Fruit fly (Drosophila melanogaster) whole organism, embryonic: ENCODE data around the gene Kat60.

Experiments
- B-H2 ChIP-seq: fragments of 200-800 bp; sonication (Bioruptor generic); optimal IDR thresholded peaks from 2 replicates; lab custom pipeline; 2018; ENCODE audit warnings: missing biosample characterization, mild to moderate bottlenecking, missing genetic modification characterization
- CG10321 ChIP-seq: fragments of 200-800 bp; sonication (Bioruptor generic); IDR thresholded peaks from 2 replicates; pipeline ENCODE4 v1.3.6; 2022; ENCODE audit warnings: missing biosample characterization, missing genetic modification characterization
- CG10431 ChIP-seq: fragments of 200-800 bp; sonication (Bioruptor generic); optimal IDR thresholded peaks from 3 replicates; lab custom pipeline; 2018; ENCODE audit warnings: missing biosample characterization, mild to moderate bottlenecking, missing genetic modification characterization
- CG10959 ChIP-seq: fragments of 200-800 bp; sonication (Bioruptor generic); IDR thresholded peaks from 2 replicates; pipeline ENCODE4 v1.3.6; 2022; ENCODE audit warnings: missing biosample characterization, missing genetic modification characterization
- CG10979 ChIP-seq: fragments of 200-800 bp; sonication (Bioruptor generic); optimal IDR thresholded peaks from 2 replicates; lab custom pipeline; 2018; ENCODE audit warnings: missing biosample characterization, mild to moderate bottlenecking, missing genetic modification characterization, moderate library complexity
- CG11695 ChIP-seq: fragments of 200-800 bp; sonication (Bioruptor generic); IDR thresholded peaks from 3 replicates; pipeline ENCODE4 v1.3.6; 2022; ENCODE audit warnings: missing biosample characterization, missing genetic modification characterization
- CG12391 ChIP-seq: fragments of 200-800 bp; sonication (Bioruptor generic); optimal IDR thresholded peaks from 3 replicates; lab custom pipeline; 2018; ENCODE audit warnings: missing biosample characterization, mild to moderate bottlenecking, missing genetic modification characterization, moderate library complexity
- CG14050 ChIP-seq: fragments of 200-800 bp; sonication (Bioruptor generic); IDR thresholded peaks from 3 replicates; pipeline ENCODE4 v1.3.6; 2022; ENCODE audit warnings: missing biosample characterization, missing genetic modification characterization
- CG15514 ChIP-seq: fragments of 200-800 bp; sonication (Bioruptor generic); optimal IDR thresholded peaks from 3 replicates; lab custom pipeline; 2017; ENCODE audit warnings: missing biosample characterization, missing genetic modification characterization, mild to moderate bottlenecking, moderate library complexity, missing genetic modification reagents
- CG15601 ChIP-seq: fragments of 200-800 bp; sonication (Bioruptor generic); optimal IDR thresholded peaks from 3 replicates; lab custom pipeline; 2019; ENCODE audit warnings: missing biosample characterization, mild to moderate bottlenecking, missing genetic modification characterization, moderate library complexity
- CG17361 ChIP-seq: fragments of 200-800 bp; sonication (Bioruptor generic); IDR thresholded peaks from 3 replicates; pipeline ENCODE4 v1.3.6; 2022; ENCODE audit warnings: missing biosample characterization, missing genetic modification characterization
- CG17612 ChIP-seq: fragments of 200-800 bp; sonication (Bioruptor generic); IDR thresholded peaks from 2 replicates; pipeline ENCODE4 v1.3.6; 2022; ENCODE audit warnings: missing biosample characterization, missing genetic modification characterization
- CG18262 ChIP-seq: fragments of 200-800 bp; optimal IDR thresholded peaks from 3 replicates; lab custom pipeline; 2019; ENCODE audit warnings: missing biosample characterization, mild to moderate bottlenecking, missing genetic modification characterization, moderate library complexity
- CG2678 ChIP-seq: fragments of 200-800 bp; sonication (Bioruptor generic); optimal IDR thresholded peaks from 3 replicates; lab custom pipeline; 2019; ENCODE audit warnings: missing biosample characterization, mild to moderate bottlenecking, missing genetic modification characterization, moderate library complexity
- CG31224 ChIP-seq: fragments of 200-800 bp; sonication (Bioruptor generic); IDR thresholded peaks from 2 replicates; pipeline ENCODE4 v1.3.6; 2022; ENCODE audit warnings: missing biosample characterization, missing genetic modification characterization
- CG31441 ChIP-seq: fragments of 200-800 bp; sonication (Bioruptor generic); IDR thresholded peaks from 2 replicates; pipeline ENCODE4 v1.3.6; 2022; ENCODE audit warnings: missing biosample characterization, missing genetic modification characterization
- CG32767 ChIP-seq: fragments of 200-800 bp; sonication (Bioruptor generic); IDR thresholded peaks from 2 replicates; pipeline ENCODE4 v1.3.6; 2022; ENCODE audit warnings: missing biosample characterization, missing genetic modification characterization
- CG4360 ChIP-seq: fragments of 200-800 bp; sonication (Bioruptor generic); IDR thresholded peaks from 2 replicates; pipeline ENCODE4 v1.3.6; 2022; ENCODE audit warnings: missing biosample characterization, missing genetic modification characterization
- CG4424 ChIP-seq: fragments of 200-800 bp; sonication (Bioruptor generic); optimal IDR thresholded peaks from 3 replicates; lab custom pipeline; 2016; ENCODE audit warnings: missing biosample characterization, missing genetic modification characterization
- CG7928 ChIP-seq: fragments of 200-800 bp; sonication (Bioruptor generic); optimal IDR thresholded peaks from 2 replicates; lab custom pipeline; 2017; ENCODE audit warnings: missing biosample characterization, mild to moderate bottlenecking, missing genetic modification characterization
- CG9797 ChIP-seq: fragments of 200-800 bp; sonication (Bioruptor generic); optimal IDR thresholded peaks from 3 replicates; lab custom pipeline; 2018; ENCODE audit warnings: missing biosample characterization, mild to moderate bottlenecking, missing genetic modification characterization
- Camta ChIP-seq: fragments of 200-800 bp; sonication (Bioruptor generic); optimal IDR thresholded peaks from 2 replicates; lab custom pipeline; 2016; ENCODE audit warnings: missing biosample characterization, missing genetic modification characterization
- Dad ChIP-seq: fragments of 200-800 bp; sonication (Bioruptor generic); optimal IDR thresholded peaks from 3 replicates; lab custom pipeline; 2016; ENCODE audit warnings: missing biosample characterization, missing genetic modification characterization
- Dip2 ChIP-seq: fragments of 200-800 bp; sonication (Bioruptor generic); IDR thresholded peaks from 2 replicates; pipeline ENCODE4 v1.3.6; 2022; ENCODE audit warnings: missing biosample characterization, missing genetic modification characterization
- Doc3 ChIP-seq: fragments of 200-800 bp; sonication (Bioruptor generic); IDR thresholded peaks from 3 replicates; pipeline ENCODE4 v1.3.6; 2022; ENCODE audit warnings: missing biosample characterization, missing genetic modification characterization; ENCODE audit not compliant: partially characterized antibody
- Drgx ChIP-seq: fragments of 200-800 bp; sonication (Bioruptor generic); IDR thresholded peaks from 2 replicates; pipeline ENCODE4 v1.3.6; 2022; ENCODE audit warnings: missing biosample characterization, missing genetic modification characterization
- Ets65A ChIP-seq: fragments of 200-800 bp; sonication (Bioruptor generic); peaks from one replicate; lab custom pipeline; 2016; ENCODE audit warnings: missing biosample characterization, missing genetic modification characterization
- Fer1 ChIP-seq: fragments of 200-800 bp; sonication (Bioruptor generic); optimal IDR thresholded peaks from 2 replicates; lab custom pipeline; 2017; ENCODE audit warnings: missing biosample characterization, mild to moderate bottlenecking, missing genetic modification characterization
- MESR4 ChIP-seq: fragments of 200-800 bp; sonication (Bioruptor generic); optimal IDR thresholded peaks from 2 replicates; lab custom pipeline; 2018; ENCODE audit warnings: missing biosample characterization, mild to moderate bottlenecking, missing genetic modification characterization, moderate library complexity
- Max ChIP-seq: fragments of 200-800 bp; sonication (Bioruptor generic); optimal IDR thresholded peaks from 2 replicates; lab custom pipeline; 2016; ENCODE audit warnings: missing biosample characterization, mild to moderate bottlenecking, missing genetic modification characterization
- Sry-β ChIP-seq: fragments of 200-800 bp; sonication (Bioruptor generic); optimal IDR thresholded peaks from 2 replicates; lab custom pipeline; 2018; ENCODE audit warnings: missing biosample characterization, mild to moderate bottlenecking, missing genetic modification characterization, moderate library complexity
- Sry-δ ChIP-seq: fragments of 200-800 bp; sonication (Bioruptor generic); optimal IDR thresholded peaks from 2 replicates; lab custom pipeline; 2016; ENCODE audit warnings: missing biosample characterization, missing genetic modification characterization
- crc ChIP-seq: fragments of 200-800 bp; sonication (Bioruptor generic); optimal IDR thresholded peaks from 2 replicates; lab custom pipeline; 2016; ENCODE audit warnings: missing biosample characterization, missing genetic modification characterization
- cwo ChIP-seq: fragments of 200-800 bp; sonication (Bioruptor generic); optimal IDR thresholded peaks from 3 replicates; lab custom pipeline; 2017; ENCODE audit warnings: missing biosample characterization, missing genetic modification characterization, mild to moderate bottlenecking, moderate library complexity, missing genetic modification reagents
- dan ChIP-seq: fragments of 200-800 bp; sonication (Bioruptor generic); IDR thresholded peaks from 2 replicates; pipeline ENCODE4 v1.3.6; 2022; ENCODE audit warnings: missing biosample characterization, missing genetic modification characterization
- danr ChIP-seq: fragments of 200-800 bp; sonication (Bioruptor generic); IDR thresholded peaks from 2 replicates; pipeline ENCODE4 v1.3.6; 2022; ENCODE audit warnings: missing biosample characterization, missing genetic modification characterization
- dm ChIP-seq: fragments of 200-800 bp; sonication (Bioruptor generic); optimal IDR thresholded peaks from 3 replicates; lab custom pipeline; 2016; ENCODE audit warnings: missing biosample characterization, missing genetic modification characterization
- dpn ChIP-seq, 2 experiments: fragments of 200-800 bp; sonication (Bioruptor generic); optimal IDR thresholded peaks; 3 replicates each; lab custom pipeline; 2016; ENCODE audit warnings: missing biosample characterization in 2 of 2, missing genetic modification characterization in 2 of 2
- fd102C ChIP-seq: fragments of 200-800 bp; sonication (Bioruptor generic); optimal IDR thresholded peaks from 2 replicates; lab custom pipeline; 2018; ENCODE audit warnings: missing biosample characterization, mild to moderate bottlenecking, missing genetic modification characterization, moderate library complexity
- ham ChIP-seq: fragments of 200-800 bp; sonication (Bioruptor generic); IDR thresholded peaks from 2 replicates; pipeline ENCODE4 v1.3.6; 2022; ENCODE audit warnings: missing biosample characterization, missing genetic modification characterization
- her ChIP-seq: fragments of 200-800 bp; sonication (Bioruptor generic); optimal IDR thresholded peaks from 2 replicates; lab custom pipeline; 2016; ENCODE audit warnings: missing biosample characterization, missing genetic modification characterization
- hkb ChIP-seq, 2 experiments: fragments of 200-800 bp in 1 of 2; fragments of >200 bp in 1 of 2; sonication (Bioruptor generic) in 1 of 2; IDR thresholded peaks in 1 of 2; optimal IDR thresholded peaks in 1 of 2; 2 replicates each; pipeline versions ENCODE4 v1.3.6 to Lab custom; 2017 to 2022; ENCODE audit warnings: missing biosample characterization in 1 of 2, missing genetic modification characterization in 1 of 2
- nmo ChIP-seq: fragments of 200-800 bp; sonication (Bioruptor generic); optimal IDR thresholded peaks from 2 replicates; lab custom pipeline; 2018; ENCODE audit warnings: missing biosample characterization, mild to moderate bottlenecking, missing genetic modification characterization, moderate library complexity
- odd ChIP-seq: fragments of 200-800 bp; sonication (Bioruptor generic); optimal IDR thresholded peaks from 2 replicates; lab custom pipeline; 2017; ENCODE audit warnings: missing biosample characterization, mild to moderate bottlenecking, missing genetic modification characterization
- otp ChIP-seq: fragments of 200-800 bp; sonication (Bioruptor generic); IDR thresholded peaks from 3 replicates; pipeline ENCODE4, ENCODE4 v1.3.6; 2022; ENCODE audit warnings: missing biosample characterization, missing genetic modification characterization
- sisA ChIP-seq: fragments of 200-800 bp; sonication (Bioruptor generic); IDR thresholded peaks from 2 replicates; pipeline ENCODE4 v1.3.6; 2022; ENCODE audit warnings: missing biosample characterization, missing genetic modification characterization
- sr ChIP-seq: fragments of 200-800 bp; sonication (Bioruptor generic); IDR thresholded peaks from 3 replicates; pipeline ENCODE4 v1.3.6; 2022; ENCODE audit warnings: missing biosample characterization, missing genetic modification characterization
- tgo ChIP-seq: fragments of 200-800 bp; sonication (Bioruptor generic); IDR thresholded peaks from 3 replicates; pipeline ENCODE4 v1.3.6; 2022; ENCODE audit warnings: missing biosample characterization, missing genetic modification characterization
- tin ChIP-seq: fragments of 200-800 bp; sonication (Bioruptor generic); optimal IDR thresholded peaks from 3 replicates; lab custom pipeline; 2016; ENCODE audit warnings: missing biosample characterization, missing genetic modification characterization
- tup ChIP-seq: fragments of 200-800 bp; sonication (Bioruptor generic); optimal IDR thresholded peaks from 2 replicates; lab custom pipeline; 2016; ENCODE audit warnings: missing biosample characterization, mild to moderate bottlenecking, missing genetic modification characterization, moderate library complexity
- unc-4 ChIP-seq: fragments of 200-800 bp; sonication (Bioruptor generic); IDR thresholded peaks from 2 replicates; pipeline ENCODE4 v1.3.6; 2022; ENCODE audit warnings: missing biosample characterization, missing genetic modification characterization; ENCODE audit not compliant: partially characterized antibody

The Kat60 gene

dm6 chr3R:5232197-5232607, at the start of gene Kat60, which contains the start of gene Mms19 (continued):
- TF ChIP-seq tin (peak; percentile 73), danr (GFP tag; lab: Robert Waterston, UW) (peak; percentile 55; the same call in 1 of the 2 replicates), dm (GFP tag; lab: Kevin White, UChicago) (peak; percentile 59), CG31441 (GFP tag; lab: Robert Waterston, UW) (no peak), crc (no peak), CG11695 (GFP tag; lab: Robert Waterston, UW) (no peak), Drgx (no peak), CG15601 (tag; lab: Kevin White, UChicago) (no peak), CG4360 (no peak), hkb (optimal IDR thresholded peaks at IDR 0.05; lab: Kevin White, UChicago) (peak; percentile 89), hkb (GFP tag; IDR thresholded peaks at IDR 0.05; lab: Robert Waterston, UW) (peak; percentile 55; the same call in 1 of the 2 replicates), Sry-δ (GFP tag; lab: Kevin White, UChicago) (peak; percentile 98), Fer1 (peak; percentile 49), CG9797 (GFP tag; lab: Kevin White, UChicago) (peak; percentile 55), CG14050 (GFP tag; lab: Robert Waterston, UW) (no peak), sr (GFP tag; lab: Robert Waterston, UW) (no peak), fd102C (GFP tag; lab: Kevin White, UChicago) (no peak), unc-4 (peak; percentile 90), CG10321 (no peak), cwo (GFP tag; lab: Kevin White, UChicago) (no peak), CG15514 (GFP tag; lab: Kevin White, UChicago) (peak; percentile 76), tgo (peak; percentile 71), CG17361 (GFP tag; lab: Robert Waterston, UW) (no peak; the same call in 1 of the 3 replicates), B-H2 (GFP tag; lab: Kevin White, UChicago) (no peak), tup (GFP tag; lab: Kevin White, UChicago) (no peak), CG10431 (no peak), odd (GFP tag; lab: Kevin White, UChicago) (no peak), Max (GFP tag; lab: Kevin White, UChicago) (peak; percentile 72), Dip2 (GFP tag; lab: Robert Waterston, UW) (no peak), Sry-β (GFP tag; lab: Kevin White, UChicago) (peak; percentile 95), ham (GFP tag; lab: Robert Waterston, UW) (no peak), Camta (peak; percentile 67), CG31224 (peak; percentile 59), MESR4 (GFP tag; lab: Kevin White, UChicago) (no peak), CG18262 (tag; lab: Kevin White, UChicago) (no peak), dan (GFP tag; lab: Robert Waterston, UW) (no peak), sisA (peak; percentile 73), Ets65A (peak; percentile 98), CG17612 (GFP tag; lab: Robert Waterston, UW) (peak; percentile 42; the same call in 1 of the 2 replicates), CG10959 (GFP tag; lab: Robert Waterston, UW) (no peak), otp (GFP tag; lab: Robert Waterston, UW) (0 out of 3 replicates have a peak, but pooled peaks have one; percentile 30), Doc3 (GFP tag; lab: Robert Waterston, UW) (peak; percentile 93), CG12391 (peak; percentile 80), CG32767 (GFP tag; lab: Robert Waterston, UW) (peak; percentile 46; the same call in 1 of the 2 replicates), CG10979 (tag; lab: Kevin White, UChicago) (peak; percentile 36), nmo (GFP tag; lab: Kevin White, UChicago) (peak; percentile 88), CG2678 (no peak), Dad (GFP tag; lab: Kevin White, UChicago) (peak; percentile 43), CG7928 (GFP tag; lab: Kevin White, UChicago) (peak; percentile 53), CG4424 (no peak), her (GFP tag; lab: Kevin White, UChicago) (no peak), dpn (GFP tag; optimal IDR thresholded peaks at IDR 0.05; lab: Kevin White, UChicago) (peak; percentile 76)
